Fruit fly (Drosophila melanogaster) whole organism, embryonic: ENCODE results near the gene CG14286.

Source experiments
- CG10366 ChIP-seq: fragments of 200-800 bp; sonication (Bioruptor generic); IDR thresholded peaks from 2 replicates; pipeline ENCODE4 v1.3.6; 2022; ENCODE audit warnings: missing biosample characterization, missing genetic modification characterization
- CG11085 ChIP-seq: fragments of 200-800 bp; sonication (Bioruptor generic); IDR thresholded peaks from 2 replicates; pipeline ENCODE4 v1.3.6; 2022; ENCODE audit warnings: missing biosample characterization, missing genetic modification characterization
- CG11560 ChIP-seq: fragments of 200-800 bp; sonication (Bioruptor generic); IDR thresholded peaks from 3 replicates; pipeline ENCODE4 v1.3.6; 2022; ENCODE audit warnings: missing biosample characterization, missing genetic modification characterization
- CG12155 ChIP-seq: fragments of 200-800 bp; sonication (Bioruptor generic); optimal IDR thresholded peaks from 3 replicates; lab custom pipeline; 2016; ENCODE audit warnings: missing biosample characterization, missing genetic modification characterization
- CG17328 ChIP-seq: fragments of 200-800 bp; sonication (Bioruptor generic); IDR thresholded peaks from 2 replicates; pipeline ENCODE4 v1.3.6; 2022; ENCODE audit warnings: missing biosample characterization, missing genetic modification characterization
- CG17912 ChIP-seq: fragments of 200-800 bp; sonication (Bioruptor generic); optimal IDR thresholded peaks from 2 replicates; lab custom pipeline; 2018; ENCODE audit warnings: missing biosample characterization, mild to moderate bottlenecking, missing genetic modification characterization
- CG18619 ChIP-seq: fragments of 200-800 bp; sonication (Bioruptor generic); optimal IDR thresholded peaks from 3 replicates; lab custom pipeline; 2017; ENCODE audit warnings: missing biosample characterization, mild to moderate bottlenecking, missing genetic modification characterization
- CG30403 ChIP-seq: fragments of 200-800 bp; sonication (Bioruptor generic); optimal IDR thresholded peaks from 3 replicates; lab custom pipeline; 2016; ENCODE audit warnings: missing biosample characterization, missing genetic modification characterization
- CG33557 ChIP-seq: fragments of 200-800 bp; sonication (Bioruptor generic); optimal IDR thresholded peaks from 2 replicates; lab custom pipeline; 2019; ENCODE audit warnings: missing biosample characterization, mild to moderate bottlenecking, missing genetic modification characterization, moderate library complexity
- CG34422 ChIP-seq: fragments of 200-800 bp; sonication (Bioruptor generic); IDR thresholded peaks from 3 replicates; pipeline ENCODE4 v1.3.6; 2022; ENCODE audit warnings: missing biosample characterization, missing genetic modification characterization
- CG4282 ChIP-seq: fragments of 200-800 bp; sonication (Bioruptor generic); optimal IDR thresholded peaks from 2 replicates; lab custom pipeline; 2016; ENCODE audit warnings: missing biosample characterization, missing genetic modification characterization
- CG4328 ChIP-seq: fragments of 200-800 bp; sonication (Bioruptor generic); optimal IDR thresholded peaks from 3 replicates; lab custom pipeline; 2017; ENCODE audit warnings: missing biosample characterization, missing genetic modification reagents, missing genetic modification characterization
- CG4617 ChIP-seq: fragments of 200-800 bp; sonication (Bioruptor generic); optimal IDR thresholded peaks from 3 replicates; lab custom pipeline; 2016; ENCODE audit warnings: missing biosample characterization, missing genetic modification characterization, borderline replicate concordance
- CG4820 ChIP-seq: fragments of 200-800 bp; sonication (Bioruptor generic); optimal IDR thresholded peaks from 3 replicates; lab custom pipeline; 2016; ENCODE audit warnings: missing biosample characterization, missing genetic modification characterization
- CG5180 ChIP-seq: fragments of 200-800 bp; sonication (Bioruptor generic); optimal IDR thresholded peaks from 3 replicates; lab custom pipeline; 2017; ENCODE audit warnings: missing biosample characterization, missing genetic modification characterization, mild to moderate bottlenecking, moderate library complexity, missing genetic modification reagents
- CG6654 ChIP-seq: fragments of 200-800 bp; sonication (Bioruptor generic); optimal IDR thresholded peaks from 2 replicates; lab custom pipeline; 2017; ENCODE audit warnings: missing biosample characterization, mild to moderate bottlenecking, missing genetic modification characterization
- CG7786 ChIP-seq: fragments of 200-800 bp; sonication (Bioruptor generic); optimal IDR thresholded peaks from 2 replicates; lab custom pipeline; 2016; ENCODE audit warnings: missing biosample characterization, missing genetic modification characterization
- CG8290 ChIP-seq, 3 experiments: fragments of 200-800 bp; sonication (Bioruptor generic); optimal IDR thresholded peaks; 2 replicates each; lab custom pipeline; 2016 to 2019; ENCODE audit warnings: missing biosample characterization in 3 of 3, missing genetic modification characterization in 3 of 3, mild to moderate bottlenecking in 2 of 3, moderate library complexity in 1 of 3
- CG8359 ChIP-seq: fragments of 200-800 bp; sonication (Bioruptor generic); optimal IDR thresholded peaks from 2 replicates; lab custom pipeline; 2017; ENCODE audit warnings: missing biosample characterization, mild to moderate bottlenecking, missing genetic modification characterization, borderline replicate concordance
- CG9727 ChIP-seq: fragments of 200-800 bp; sonication (Bioruptor generic); optimal IDR thresholded peaks from 3 replicates; lab custom pipeline; 2017; ENCODE audit warnings: missing biosample characterization, mild to moderate bottlenecking, missing genetic modification characterization
- D19A ChIP-seq: fragments of 200-800 bp; optimal IDR thresholded peaks from 3 replicates; lab custom pipeline; 2019; ENCODE audit warnings: missing biosample characterization, mild to moderate bottlenecking, missing genetic modification characterization, moderate library complexity
- D19B ChIP-seq: fragments of 200-800 bp; sonication (Bioruptor generic); optimal IDR thresholded peaks from 2 replicates; lab custom pipeline; 2017; ENCODE audit warnings: missing biosample characterization, mild to moderate bottlenecking, missing genetic modification characterization
- Deaf1 ChIP-seq: fragments of 200-800 bp; optimal IDR thresholded peaks from 3 replicates; lab custom pipeline; 2019; ENCODE audit warnings: missing biosample characterization, mild to moderate bottlenecking, missing genetic modification characterization, moderate library complexity
- Dip3 ChIP-seq: fragments of 200-800 bp; sonication (Bioruptor generic); optimal IDR thresholded peaks from 3 replicates; lab custom pipeline; 2016; ENCODE audit warnings: missing biosample characterization, missing genetic modification characterization
- E2f2 ChIP-seq: fragments of 200-800 bp; sonication (Bioruptor generic); IDR thresholded peaks from 2 replicates; pipeline ENCODE4 v1.3.6; 2022; ENCODE audit warnings: missing biosample characterization, missing genetic modification characterization
- Hey ChIP-seq: fragments of 200-800 bp; sonication (Bioruptor generic); optimal IDR thresholded peaks from 3 replicates; lab custom pipeline; 2018; ENCODE audit warnings: missing biosample characterization, mild to moderate bottlenecking, missing genetic modification characterization
- Hmr ChIP-seq: fragments of 200-800 bp; sonication (Bioruptor generic); optimal IDR thresholded peaks from 3 replicates; lab custom pipeline; 2017; ENCODE audit warnings: mild to moderate bottlenecking, missing biosample characterization, missing genetic modification reagents, missing genetic modification characterization
- Hsf ChIP-seq: fragments of 200-800 bp; sonication (Bioruptor generic); optimal IDR thresholded peaks from 3 replicates; lab custom pipeline; 2016; ENCODE audit warnings: missing biosample characterization, missing genetic modification characterization
- Opbp ChIP-seq: fragments of 200-800 bp; sonication (Bioruptor generic); IDR thresholded peaks from 3 replicates; pipeline ENCODE4 v1.3.6; 2022; ENCODE audit warnings: missing biosample characterization, missing genetic modification characterization; ENCODE audit not compliant: partially characterized antibody
- Tbp ChIP-seq: fragments of >200 bp; optimal IDR thresholded peaks from 2 replicates; lab custom pipeline; 2018; ENCODE audit warnings: missing biosample characterization, missing genetic modification characterization
- al ChIP-seq: fragments of 200-800 bp; sonication (Bioruptor generic); IDR thresholded peaks from 2 replicates; pipeline ENCODE4 v1.3.6; 2022; ENCODE audit warnings: missing biosample characterization, missing genetic modification characterization
- br ChIP-seq: fragments of >200 bp; optimal IDR thresholded peaks from 2 replicates; lab custom pipeline; 2017
- chn ChIP-seq: fragments of 200-800 bp; sonication (Bioruptor generic); optimal IDR thresholded peaks from 2 replicates; lab custom pipeline; 2016; ENCODE audit warnings: missing biosample characterization, missing genetic modification characterization
- ci ChIP-seq: fragments of 200-800 bp; sonication (Bioruptor generic); IDR thresholded peaks from 3 replicates; pipeline ENCODE4 v1.3.6; 2022; ENCODE audit warnings: missing biosample characterization, missing genetic modification characterization
- ewg ChIP-seq: fragments of 200-800 bp; sonication (Bioruptor generic); optimal IDR thresholded peaks from 3 replicates; lab custom pipeline; 2017; ENCODE audit warnings: mild to moderate bottlenecking, missing biosample characterization, missing genetic modification reagents, missing genetic modification characterization
- gce ChIP-seq: fragments of 200-800 bp; sonication (Bioruptor generic); IDR thresholded peaks from 3 replicates; pipeline ENCODE4 v1.3.6; 2022; ENCODE audit warnings: missing biosample characterization, missing genetic modification characterization
- jing ChIP-seq: fragments of 200-800 bp; sonication (Bioruptor generic); optimal IDR thresholded peaks from 2 replicates; lab custom pipeline; 2018; ENCODE audit warnings: missing biosample characterization, mild to moderate bottlenecking, missing genetic modification characterization
- ken ChIP-seq: fragments of 200-800 bp; sonication (Bioruptor generic); IDR thresholded peaks from 3 replicates; pipeline ENCODE4 v1.3.6; 2022; ENCODE audit warnings: missing biosample characterization, missing genetic modification characterization
- nau ChIP-seq: fragments of 200-800 bp; sonication (Bioruptor generic); optimal IDR thresholded peaks from 3 replicates; lab custom pipeline; 2017; ENCODE audit warnings: missing biosample characterization, mild to moderate bottlenecking, missing genetic modification characterization, missing genetic modification reagents
- onecut ChIP-seq: fragments of 200-800 bp; sonication (Bioruptor generic); IDR thresholded peaks from 2 replicates; pipeline ENCODE4 v1.3.6; 2022; ENCODE audit warnings: missing biosample characterization, missing genetic modification characterization
- pita ChIP-seq: fragments of 200-800 bp; sonication (Bioruptor generic); optimal IDR thresholded peaks from 2 replicates; lab custom pipeline; 2017; ENCODE audit warnings: missing biosample characterization, mild to moderate bottlenecking, missing genetic modification characterization
- pnt ChIP-seq: fragments of 200-800 bp; sonication (Bioruptor generic); optimal IDR thresholded peaks from 3 replicates; lab custom pipeline; 2016; ENCODE audit warnings: missing biosample characterization, missing genetic modification characterization
- repo ChIP-seq: fragments of 200-800 bp; sonication (Bioruptor generic); optimal IDR thresholded peaks from 2 replicates; lab custom pipeline; 2016; ENCODE audit warnings: missing biosample characterization, missing genetic modification characterization
- ro ChIP-seq: fragments of 200-800 bp; sonication (Bioruptor generic); IDR thresholded peaks from 2 replicates; pipeline ENCODE4 v1.3.6; 2022; ENCODE audit warnings: missing biosample characterization, missing genetic modification characterization
- unc-4 ChIP-seq: fragments of 200-800 bp; sonication (Bioruptor generic); IDR thresholded peaks from 2 replicates; pipeline ENCODE4 v1.3.6; 2022; ENCODE audit warnings: missing biosample characterization, missing genetic modification characterization; ENCODE audit not compliant: partially characterized antibody
- wek ChIP-seq: fragments of 200-800 bp; sonication (Bioruptor generic); optimal IDR thresholded peaks from 3 replicates; lab custom pipeline; 2018; ENCODE audit warnings: missing biosample characterization, mild to moderate bottlenecking, missing genetic modification characterization, moderate library complexity
- wor ChIP-seq: fragments of 200-800 bp; sonication (Bioruptor generic); IDR thresholded peaks from 2 replicates; pipeline ENCODE4 v1.3.6; 2022; ENCODE audit warnings: missing biosample characterization, missing genetic modification characterization
- zen ChIP-seq: fragments of 200-800 bp; sonication (Bioruptor generic); optimal IDR thresholded peaks from 3 replicates; lab custom pipeline; 2018; ENCODE audit warnings: missing biosample characterization, mild to moderate bottlenecking, missing genetic modification characterization, moderate library complexity
- zen2 ChIP-seq: fragments of 200-800 bp; sonication (Bioruptor generic); IDR thresholded peaks from 3 replicates; pipeline ENCODE4 v1.3.6; 2022; ENCODE audit warnings: missing biosample characterization, missing genetic modification characterization; ENCODE audit not compliant: partially characterized antibody

CG14286 gene

dm6 chr3R:18997388-18998287, 26.3 kb upstream of the CG14286 start (continued):
- TF ChIP-seq wor (peak; percentile 20; the same call in 1 of the 2 replicates), pita (GFP tag; lab: Kevin White, UChicago) (no peak), Hmr (GFP tag; lab: Kevin White, UChicago) (no peak), Hsf (GFP tag; lab: Kevin White, UChicago) (peak; percentile 53), pnt (GFP tag; lab: Kevin White, UChicago) (no peak), zen (tag; lab: Kevin White, UChicago) (no peak), repo (GFP tag; lab: Kevin White, UChicago) (no peak), chn (GFP tag; lab: Kevin White, UChicago) (peak; percentile 48), D19A (tag; lab: Kevin White, UChicago) (peak; percentile 54), ci (GFP tag; lab: Robert Waterston, UW) (peak; percentile 96), CG7786 (GFP tag; lab: Kevin White, UChicago) (peak; percentile 37), CG33557 (GFP tag; lab: Kevin White, UChicago) (peak; percentile 97), ken (GFP tag; lab: Robert Waterston, UW) (peak; percentile 54; the same call in 2 of the 3 replicates), CG4282 (GFP tag; lab: Kevin White, UChicago) (no peak), CG5180 (GFP tag; lab: Kevin White, UChicago) (peak; percentile 68), Hey (tag; lab: Kevin White, UChicago) (peak; percentile 73), Opbp (GFP tag; lab: Robert Waterston, UW) (no peak), CG11085 (GFP tag; lab: Robert Waterston, UW) (no peak), CG4820 (GFP tag; lab: Kevin White, UChicago) (no peak), Deaf1 (tag; lab: Kevin White, UChicago) (peak; percentile 0), wek (peak; percentile 91), CG10366 (GFP tag; lab: Robert Waterston, UW) (peak; percentile 55; the same call in 1 of the 2 replicates), onecut (GFP tag; lab: Robert Waterston, UW) (peak; percentile 67), br (lab: Kevin White, UChicago) (no peak), CG4617 (GFP tag; lab: Kevin White, UChicago) (peak; percentile 33), CG4328 (GFP tag; lab: Kevin White, UChicago) (no peak), CG9727 (GFP tag; lab: Kevin White, UChicago) (peak; percentile 58), ro (GFP tag; lab: Robert Waterston, UW) (no peak), CG8290 (GFP tag; optimal IDR thresholded peaks at IDR 0.05; lab: Kevin White, UChicago) (no peak), CG8290 (tag; optimal IDR thresholded peaks at IDR 0.05; lab: Kevin White, UChicago) (peak; percentile 64 to 97), CG17912 (GFP tag; lab: Kevin White, UChicago) (peak; percentile 82), CG18619 (GFP tag; lab: Kevin White, UChicago) (peak; percentile 86), gce (GFP tag; lab: Robert Waterston, UW) (peak; percentile 64; the same call in 1 of the 3 replicates), unc-4 (GFP tag; lab: Robert Waterston, UW) (no peak), CG11560 (tag; lab: Robert Waterston, UW) (no peak), al (GFP tag; lab: Robert Waterston, UW) (no peak), Tbp (no peak), CG17328 (GFP tag; lab: Robert Waterston, UW) (peak; percentile 85), CG12155 (GFP tag; lab: Kevin White, UChicago) (no peak), zen2 (no peak), CG8359 (GFP tag; lab: Kevin White, UChicago) (peak; percentile 5), nau (peak; percentile 68), ewg (GFP tag; lab: Kevin White, UChicago) (peak; percentile 80), E2f2 (GFP tag; lab: Robert Waterston, UW) (peak; percentile 61; the same call in 1 of the 2 replicates), CG34422 (no peak), D19B (GFP tag; lab: Kevin White, UChicago) (no peak), jing (GFP tag; lab: Kevin White, UChicago) (peak; percentile 64), CG30403 (GFP tag; lab: Kevin White, UChicago) (no peak), CG6654 (no peak), Dip3 (GFP tag; lab: Kevin White, UChicago) (no peak)
